Worm (Caenorhabditis elegans): ENCODE results near the gene nrsn-1.

nrsn-1 gene

DNA sequence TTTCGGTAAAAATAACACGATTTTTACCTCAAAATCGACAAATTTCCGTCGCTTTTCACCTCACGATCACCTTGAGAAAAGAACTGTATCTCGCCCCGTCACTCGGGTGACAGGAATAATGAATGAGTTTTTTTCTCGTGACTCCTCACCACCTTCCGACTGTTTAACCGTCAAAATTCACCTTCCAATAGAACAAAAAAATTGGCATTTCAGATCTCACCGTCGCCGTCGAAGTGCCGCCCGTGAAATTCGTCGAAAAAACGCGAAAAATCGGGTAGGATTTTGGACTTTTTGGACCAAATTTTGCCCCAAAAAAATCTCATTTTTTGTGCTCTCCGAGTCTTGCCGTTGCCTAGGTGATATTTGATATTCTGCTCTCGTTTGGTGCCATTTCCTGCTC, 28.9 kb downstream of the nrsn-1 start, which contains the start of gene unc-132:
Gene unc-132 (plus strand): TSS at position 208 of the 400 bp plus-strand sequence.
- TF ChIP-seq chd-7 (tag; optimal IDR thresholded peaks at IDR 0.05) = no peak
- TF ChIP-seq nhr-27 (tag; optimal IDR thresholded peaks at IDR 0.05) = no peak
- TF ChIP-seq let-607 (tag; optimal IDR thresholded peaks at IDR 0.05) = no peak
- TF ChIP-seq madf-10 (tag; optimal IDR thresholded peaks at IDR 0.05) = no peak
- no peak for TF ChIP-seq F39B2.1 (GFP tag; IDR thresholded peaks at IDR 0.05)
- TF ChIP-seq dpl-1 (GFP tag; optimal IDR thresholded peaks at IDR 0.05) = no peak
- TF ChIP-seq egl-18 (GFP tag; IDR thresholded peaks at IDR 0.05) = no peak
- TF ChIP-seq sea-2 (GFP tag; IDR thresholded peaks at IDR 0.05) = no peak
- no peak for TF ChIP-seq Y95B8A.8 (GFP tag; IDR thresholded peaks at IDR 0.05)
- no peak for TF ChIP-seq efl-1 (GFP tag; optimal IDR thresholded peaks at IDR 0.05)
- no peak for TF ChIP-seq F57A8.1 (GFP tag; optimal IDR thresholded peaks at IDR 0.05)

- peak; percentile 1 for TF ChIP-seq efl-1 (GFP tag; optimal IDR thresholded peaks at IDR 0.05)
- no peak for TF ChIP-seq ztf-3 (GFP tag; optimal IDR thresholded peaks at IDR 0.05)
- TF ChIP-seq madf-6 (GFP tag; IDR thresholded peaks at IDR 0.05) = peak; percentile 5; the same call in 1 of the 2 replicates
- no peak for TF ChIP-seq ZK185.1 (tag; optimal IDR thresholded peaks at IDR 0.05; ENCODE audit: poor library complexity, severe bottlenecking)
- no peak for TF ChIP-seq B0035.1 (tag; optimal IDR thresholded peaks at IDR 0.05)
- TF ChIP-seq ccch-3 (GFP tag; optimal IDR thresholded peaks at IDR 0.05) = no peak
- TF ChIP-seq Y53F4B.3 (GFP tag; IDR thresholded peaks at IDR 0.05) = no peak
- peak; percentile 66 for TF ChIP-seq lsl-1 (GFP tag; optimal IDR thresholded peaks at IDR 0.05)
- peak; percentile 54 for TF ChIP-seq B0261.1 (tag; optimal IDR thresholded peaks at IDR 0.05)
Observed at ce11 chrV:3686292-3686691, 29.5 kb downstream of the nrsn-1 start.

DNA sequence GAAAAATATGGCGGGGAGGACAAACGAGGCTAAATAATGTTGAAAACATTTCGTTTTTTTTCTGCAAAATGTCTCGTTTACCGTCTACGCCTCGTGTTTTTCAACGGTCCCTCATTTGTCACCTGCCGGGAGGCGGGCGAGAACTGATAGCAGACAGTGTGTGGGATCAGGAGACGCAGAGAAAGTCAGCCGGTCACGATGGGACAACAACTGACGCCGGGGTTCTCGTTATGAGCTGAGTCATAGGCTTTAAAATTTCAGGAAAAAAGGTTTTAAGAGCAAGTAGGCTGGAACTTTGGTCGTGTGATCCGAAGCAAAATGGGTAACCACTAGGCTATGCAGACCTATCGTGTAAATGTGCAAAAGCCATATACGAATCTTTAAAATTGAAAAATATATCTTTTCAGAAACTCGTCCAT, 30.0 kb downstream of the nrsn-1 start, which contains the start of gene W08A12.2:
Gene W08A12.2 (minus strand): TSS at position 103 of the 419 bp plus-strand sequence.
- 0 out of 2 replicates have a peak, but pooled peaks have one; percentile 29 for TF ChIP-seq egl-44 (GFP tag; IDR thresholded peaks at IDR 0.05)
- peak; percentile 18 to 88 for TF ChIP-seq rec-8 (tag; optimal IDR thresholded peaks at IDR 0.05)
- peak; percentile 5 for TF ChIP-seq hlh-12 (tag; optimal IDR thresholded peaks at IDR 0.05)
- 0 out of 2 replicates have a peak, but pooled peaks have one; percentile 18 for TF ChIP-seq hsf-1 (GFP tag; IDR thresholded peaks at IDR 0.05)
- TF ChIP-seq attf-3 (GFP tag; conservative IDR thresholded peaks at IDR 0.05) = no peak
- peak; percentile 75 for TF ChIP-seq nhr-90 (tag; optimal IDR thresholded peaks at IDR 0.05)
- TF ChIP-seq madf-6 (GFP tag; IDR thresholded peaks at IDR 0.05) = peak; percentile 20; the same call in 1 of the 2 replicates
- no peak for TF ChIP-seq ama-1 (optimal IDR thresholded peaks at IDR 0.05)
- TF ChIP-seq ama-1 (GFP tag; optimal IDR thresholded peaks at IDR 0.05) = peak; percentile 5 to 82
- TF ChIP-seq chd-7 (tag; optimal IDR thresholded peaks at IDR 0.05) = no peak
- TF ChIP-seq die-1 (tag; optimal IDR thresholded peaks at IDR 0.05) = peak; percentile 90
- TF ChIP-seq ztf-22 (GFP tag; optimal IDR thresholded peaks at IDR 0.05) = peak; percentile 8
- TF ChIP-seq pbrm-1 (GFP tag; IDR thresholded peaks at IDR 0.05) = 0 out of 2 replicates have a peak, but pooled peaks have one; percentile 44
- TF ChIP-seq ztf-18 (tag; optimal IDR thresholded peaks at IDR 0.05) = peak; percentile 54
- TF ChIP-seq athp-1 (tag; optimal IDR thresholded peaks at IDR 0.05) = peak; percentile 73
- peak; percentile 89 for TF ChIP-seq hmg-1.2 (GFP tag; IDR thresholded peaks at IDR 0.05)
- TF ChIP-seq ccch-3 (GFP tag; optimal IDR thresholded peaks at IDR 0.05) = no peak
- TF ChIP-seq bed-2 (GFP tag; IDR thresholded peaks at IDR 0.05) = no peak
- peak; percentile 43 for TF ChIP-seq mxl-1 (tag; optimal IDR thresholded peaks at IDR 0.05)
- no peak for TF ChIP-seq cebp-1 (GFP tag; IDR thresholded peaks at IDR 0.05)
- TF ChIP-seq cebp-1 (tag; optimal IDR thresholded peaks at IDR 0.05) = peak; percentile 48
- TF ChIP-seq F10E7.11 (tag; optimal IDR thresholded peaks at IDR 0.05) = peak; percentile 41
- TF ChIP-seq ztf-6 (GFP tag; IDR thresholded peaks at IDR 0.05) = no peak
- no peak for TF ChIP-seq F49E8.2 (tag; optimal IDR thresholded peaks at IDR 0.05; ENCODE audit: insufficient read depth)
- peak; percentile 12 for TF ChIP-seq snpc-1.3 (tag; optimal IDR thresholded peaks at IDR 0.05; ENCODE audit: insufficient read depth)
- peak; percentile 34; the same call in 1 of the 2 replicates for TF ChIP-seq K11D2.4 (GFP tag; IDR thresholded peaks at IDR 0.05)
- no peak for TF ChIP-seq atf-7 (tag; optimal IDR thresholded peaks at IDR 0.05)
- peak; percentile 95 for TF ChIP-seq tbp1 (GFP tag; optimal IDR thresholded peaks at IDR 0.05)
- TF ChIP-seq snpc-3.4 (tag; optimal IDR thresholded peaks at IDR 0.05) = peak; percentile 38
- TF ChIP-seq lsl-1 (GFP tag; optimal IDR thresholded peaks at IDR 0.05) = no peak
